Fruit fly (Drosophila melanogaster) whole organism, embryonic: Measurements from ENCODE around the gene CAH9.
A peak's percentile ranks its signal among the peaks of the same experiment; 100 is the strongest.

Experiments
- Bdp1 ChIP-seq: fragments of 200-800 bp; sonication (Bioruptor generic); optimal IDR thresholded peaks from 3 replicates; lab custom pipeline; 2016; ENCODE audit warnings: missing biosample characterization, missing genetic modification characterization
- CG10431 ChIP-seq: fragments of 200-800 bp; sonication (Bioruptor generic); optimal IDR thresholded peaks from 3 replicates; lab custom pipeline; 2018; ENCODE audit warnings: missing biosample characterization, mild to moderate bottlenecking, missing genetic modification characterization
- CG11093 ChIP-seq: fragments of 200-800 bp; sonication (Bioruptor generic); IDR thresholded peaks from 3 replicates; pipeline ENCODE4 v1.3.6; 2022; ENCODE audit warnings: missing biosample characterization, missing genetic modification characterization
- CG1233 ChIP-seq: fragments of 200-800 bp; sonication (Bioruptor generic); optimal IDR thresholded peaks from 4 replicates; lab custom pipeline; 2018; ENCODE audit warnings: missing biosample characterization, mild to moderate bottlenecking, missing genetic modification characterization
- CG14965 ChIP-seq: fragments of 200-800 bp; sonication (Bioruptor generic); optimal IDR thresholded peaks from 2 replicates; lab custom pipeline; 2016; ENCODE audit warnings: missing biosample characterization, missing genetic modification characterization, borderline replicate concordance
- CG15011 ChIP-seq: fragments of 200-800 bp; sonication (Bioruptor generic); optimal IDR thresholded peaks from 3 replicates; lab custom pipeline; 2018; ENCODE audit warnings: missing biosample characterization, mild to moderate bottlenecking, missing genetic modification characterization
- CG17359 ChIP-seq: fragments of 200-800 bp; sonication (Bioruptor generic); optimal IDR thresholded peaks from 3 replicates; lab custom pipeline; 2018; ENCODE audit warnings: missing biosample characterization, mild to moderate bottlenecking, missing genetic modification characterization, moderate library complexity
- CG18476 ChIP-seq: fragments of 200-800 bp; sonication (Bioruptor generic); optimal IDR thresholded peaks from 2 replicates; lab custom pipeline; 2016; ENCODE audit warnings: missing biosample characterization, mild to moderate bottlenecking, missing genetic modification characterization
- CG18599 ChIP-seq: fragments of 200-800 bp; sonication (Bioruptor generic); optimal IDR thresholded peaks from 3 replicates; lab custom pipeline; 2017; ENCODE audit warnings: missing biosample characterization, missing genetic modification characterization, mild to moderate bottlenecking, moderate library complexity, missing genetic modification reagents
- CG2116 ChIP-seq: fragments of 200-800 bp; sonication (Bioruptor generic); optimal IDR thresholded peaks from 3 replicates; lab custom pipeline; 2018; ENCODE audit warnings: missing biosample characterization, mild to moderate bottlenecking, missing genetic modification characterization
- CG2129 ChIP-seq: fragments of 200-800 bp; sonication (Bioruptor generic); IDR thresholded peaks from 2 replicates; pipeline ENCODE4 v1.3.6; 2022; ENCODE audit warnings: missing biosample characterization, missing genetic modification characterization; ENCODE audit not compliant: partially characterized antibody
- CG2678 ChIP-seq: fragments of 200-800 bp; sonication (Bioruptor generic); optimal IDR thresholded peaks from 3 replicates; lab custom pipeline; 2019; ENCODE audit warnings: missing biosample characterization, mild to moderate bottlenecking, missing genetic modification characterization, moderate library complexity
- CG30020 ChIP-seq: fragments of 200-800 bp; optimal IDR thresholded peaks from 2 replicates; lab custom pipeline; 2019; ENCODE audit warnings: missing biosample characterization, mild to moderate bottlenecking, missing genetic modification characterization, moderate library complexity
- CG31441 ChIP-seq: fragments of 200-800 bp; sonication (Bioruptor generic); IDR thresholded peaks from 2 replicates; pipeline ENCODE4 v1.3.6; 2022; ENCODE audit warnings: missing biosample characterization, missing genetic modification characterization
- CG3281 ChIP-seq: fragments of 200-800 bp; sonication (Bioruptor generic); optimal IDR thresholded peaks from 3 replicates; lab custom pipeline; 2017; ENCODE audit warnings: missing biosample characterization, mild to moderate bottlenecking, missing genetic modification characterization
- CG34224 ChIP-seq: fragments of 200-800 bp; sonication (Bioruptor generic); IDR thresholded peaks from 3 replicates; pipeline ENCODE4 v1.3.6; 2022; ENCODE audit warnings: missing biosample characterization, missing genetic modification characterization; ENCODE audit not compliant: partially characterized antibody
- CG4424 ChIP-seq: fragments of 200-800 bp; sonication (Bioruptor generic); optimal IDR thresholded peaks from 3 replicates; lab custom pipeline; 2016; ENCODE audit warnings: missing biosample characterization, missing genetic modification characterization
- CG4617 ChIP-seq: fragments of 200-800 bp; sonication (Bioruptor generic); optimal IDR thresholded peaks from 3 replicates; lab custom pipeline; 2016; ENCODE audit warnings: missing biosample characterization, missing genetic modification characterization, borderline replicate concordance
- CG7556 ChIP-seq: fragments of 200-800 bp; sonication (Bioruptor generic); optimal IDR thresholded peaks from 2 replicates; lab custom pipeline; 2017; ENCODE audit warnings: missing biosample characterization, mild to moderate bottlenecking, missing genetic modification characterization
- Dfd ChIP-seq, 2 experiments: fragments of >200 bp; optimal IDR thresholded peaks; 2 replicates each; lab custom pipeline; 2017; ENCODE audit warnings: missing biosample characterization in 2 of 2, missing genetic modification characterization in 2 of 2
- Dref ChIP-seq: fragments of 200-800 bp; sonication (Bioruptor generic); IDR thresholded peaks from 2 replicates; pipeline ENCODE4 v1.3.6; 2022; ENCODE audit warnings: missing biosample characterization, missing genetic modification characterization
- Eip74EF ChIP-seq, 2 experiments: fragments of 200-800 bp in 1 of 2; fragments of >200 bp in 1 of 2; sonication (Bioruptor generic) in 1 of 2; optimal IDR thresholded peaks; 2 replicates each; lab custom pipeline; 2017 to 2019; ENCODE audit warnings: missing biosample characterization in 2 of 2, missing genetic modification characterization in 2 of 2, mild to moderate bottlenecking in 1 of 2, moderate library complexity in 1 of 2
- Gug ChIP-seq: fragments of 200-800 bp; sonication (Bioruptor generic); IDR thresholded peaks from 4 replicates; pipeline ENCODE4 v1.3.6; 2022; ENCODE audit warnings: missing biosample characterization, missing genetic modification characterization
- H2.0 ChIP-seq: fragments of 200-800 bp; sonication (Bioruptor generic); IDR thresholded peaks from 2 replicates; pipeline ENCODE4 v1.3.6; 2022; ENCODE audit warnings: missing biosample characterization, missing genetic modification characterization
- HHEX ChIP-seq: fragments of 200-800 bp; sonication (Bioruptor generic); optimal IDR thresholded peaks from 3 replicates; lab custom pipeline; 2017; ENCODE audit warnings: missing biosample characterization, mild to moderate bottlenecking, missing genetic modification characterization, missing genetic modification reagents
- HLHmδ ChIP-seq: fragments of 200-800 bp; sonication (Bioruptor generic); optimal IDR thresholded peaks from 2 replicates; lab custom pipeline; 2018; ENCODE audit warnings: missing biosample characterization, mild to moderate bottlenecking, missing genetic modification characterization, moderate library complexity
- Hr78 ChIP-seq, 2 experiments: fragments of 200-800 bp in 1 of 2; fragments of >200 bp in 1 of 2; sonication (Bioruptor generic) in 1 of 2; optimal IDR thresholded peaks; 2 replicates each; lab custom pipeline; 2017 to 2019; ENCODE audit warnings: missing biosample characterization in 2 of 2, missing genetic modification characterization in 2 of 2, mild to moderate bottlenecking in 1 of 2, moderate library complexity in 1 of 2
- Hsf ChIP-seq: fragments of 200-800 bp; sonication (Bioruptor generic); optimal IDR thresholded peaks from 3 replicates; lab custom pipeline; 2016; ENCODE audit warnings: missing biosample characterization, missing genetic modification characterization
- NfI ChIP-seq: fragments of 200-800 bp; sonication (Bioruptor generic); optimal IDR thresholded peaks from 3 replicates; lab custom pipeline; 2018; ENCODE audit warnings: missing biosample characterization, mild to moderate bottlenecking, missing genetic modification characterization, moderate library complexity
- Taf1 ChIP-seq: fragments of 200-800 bp; sonication (Bioruptor generic); IDR thresholded peaks from 2 replicates; pipeline ENCODE4 v1.3.6; 2022; ENCODE audit warnings: missing biosample characterization, missing genetic modification characterization
- ac ChIP-seq: fragments of 200-800 bp; sonication (Bioruptor generic); optimal IDR thresholded peaks from 3 replicates; lab custom pipeline; 2017; ENCODE audit warnings: missing biosample characterization, mild to moderate bottlenecking, missing genetic modification characterization
- croc ChIP-seq: fragments of 200-800 bp; sonication (Bioruptor generic); conservative IDR thresholded peaks from 3 replicates; pipeline ENCODE4 v1.3.6; 2022; ENCODE audit warnings: missing biosample characterization, missing genetic modification characterization
- crp ChIP-seq, 2 experiments: fragments of 200-800 bp; sonication (Bioruptor generic); optimal IDR thresholded peaks; 2 replicates in 1 of 2; 3 replicates in 1 of 2; lab custom pipeline; 2017; ENCODE audit warnings: missing biosample characterization in 2 of 2, missing genetic modification characterization in 2 of 2, mild to moderate bottlenecking in 1 of 2, moderate library complexity in 1 of 2
- esg ChIP-seq: fragments of 200-800 bp; sonication (Bioruptor generic); conservative IDR thresholded peaks from 2 replicates; pipeline ENCODE4 v1.3.6; 2022; ENCODE audit warnings: missing biosample characterization, missing genetic modification characterization
- gfzf ChIP-seq: fragments of 200-800 bp; sonication (Bioruptor generic); optimal IDR thresholded peaks from 2 replicates; lab custom pipeline; 2016; ENCODE audit warnings: missing biosample characterization, mild to moderate bottlenecking, missing genetic modification characterization, moderate library complexity
- hb ChIP-seq: fragments of 200-800 bp; sonication (Bioruptor generic); IDR thresholded peaks from 3 replicates; pipeline ENCODE4 v1.3.6; 2022; ENCODE audit warnings: missing biosample characterization, missing genetic modification characterization; ENCODE audit not compliant: partially characterized antibody
- jing ChIP-seq: fragments of 200-800 bp; sonication (Bioruptor generic); optimal IDR thresholded peaks from 2 replicates; lab custom pipeline; 2018; ENCODE audit warnings: missing biosample characterization, mild to moderate bottlenecking, missing genetic modification characterization
- klu ChIP-seq: fragments of 200-800 bp; sonication (Bioruptor generic); IDR thresholded peaks from 2 replicates; pipeline ENCODE4 v1.3.6; 2022; ENCODE audit warnings: missing biosample characterization, missing genetic modification characterization
- lilli ChIP-seq: fragments of 200-800 bp; sonication (Bioruptor generic); optimal IDR thresholded peaks from 3 replicates; lab custom pipeline; 2016; ENCODE audit warnings: missing biosample characterization, missing genetic modification characterization
- lmd ChIP-seq: fragments of 200-800 bp; sonication (Bioruptor generic); IDR thresholded peaks from 2 replicates; pipeline ENCODE4 v1.3.6; 2022; ENCODE audit warnings: missing biosample characterization, missing genetic modification characterization
- mam ChIP-seq: fragments of 200-800 bp; sonication (Bioruptor generic); optimal IDR thresholded peaks from 3 replicates; lab custom pipeline; 2016; ENCODE audit warnings: missing biosample characterization, missing genetic modification characterization
- nau ChIP-seq: fragments of 200-800 bp; sonication (Bioruptor generic); optimal IDR thresholded peaks from 3 replicates; lab custom pipeline; 2017; ENCODE audit warnings: missing biosample characterization, mild to moderate bottlenecking, missing genetic modification characterization, missing genetic modification reagents
- oc ChIP-seq: fragments of 200-800 bp; sonication (Bioruptor generic); optimal IDR thresholded peaks from 2 replicates; lab custom pipeline; 2018; ENCODE audit warnings: missing biosample characterization, mild to moderate bottlenecking, missing genetic modification characterization, moderate library complexity
- p53 ChIP-seq: fragments of 200-800 bp; sonication (Bioruptor generic); optimal IDR thresholded peaks from 2 replicates; lab custom pipeline; 2016; ENCODE audit warnings: missing biosample characterization, missing genetic modification characterization
- pan ChIP-seq, 4 experiments: fragments of >200 bp in 3 of 4; fragments of 200-800 bp in 1 of 4; sonication (Bioruptor generic) in 1 of 4; optimal IDR thresholded peaks in 3 of 4; IDR thresholded peaks in 1 of 4; 2 replicates each; pipeline versions ENCODE4 v1.3.6 to Lab custom; 2017 to 2022; ENCODE audit warnings: missing biosample characterization in 2 of 4, missing genetic modification characterization in 2 of 4, mixed read lengths in 1 of 4
- pb ChIP-seq: fragments of 200-800 bp; sonication (Bioruptor generic); optimal IDR thresholded peaks from 3 replicates; lab custom pipeline; 2016; ENCODE audit warnings: missing biosample characterization, missing genetic modification characterization
- pros ChIP-seq: fragments of 200-800 bp; sonication (Bioruptor generic); optimal IDR thresholded peaks from 3 replicates; lab custom pipeline; 2019; ENCODE audit warnings: missing biosample characterization, mild to moderate bottlenecking, missing genetic modification characterization, moderate library complexity
- repo ChIP-seq: fragments of 200-800 bp; sonication (Bioruptor generic); optimal IDR thresholded peaks from 2 replicates; lab custom pipeline; 2016; ENCODE audit warnings: missing biosample characterization, missing genetic modification characterization
- trh ChIP-seq: fragments of 200-800 bp; sonication (Bioruptor generic); optimal IDR thresholded peaks from 2 replicates; lab custom pipeline; 2016; ENCODE audit warnings: missing biosample characterization, missing genetic modification characterization
- zfh2 ChIP-seq: fragments of 200-800 bp; sonication (Bioruptor generic); optimal IDR thresholded peaks from 2 replicates; lab custom pipeline; 2016; ENCODE audit warnings: missing biosample characterization, missing genetic modification characterization

Gene CAH9

DNA sequence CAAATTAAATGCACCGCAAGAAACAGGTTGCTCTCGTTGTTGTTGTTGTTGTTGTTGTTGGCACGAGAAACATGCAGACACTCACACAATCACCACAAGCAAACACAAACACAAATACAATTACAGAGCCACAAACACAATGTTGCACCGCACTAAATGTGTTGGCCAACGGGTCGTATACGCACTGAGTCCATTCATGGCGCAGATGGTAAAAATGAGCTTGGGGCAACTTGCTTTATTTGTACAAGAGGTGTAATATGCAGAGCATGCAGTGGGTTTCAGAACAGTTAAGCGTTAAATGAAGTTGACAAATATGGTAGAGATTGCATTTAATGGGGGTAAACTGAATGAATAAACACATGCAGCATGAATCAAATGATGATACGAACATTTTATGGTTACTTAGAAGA, 31.9 kb upstream of the CAH9 start (continued):
- TF ChIP-seq CG11093 (no peak), H2.0 (GFP tag; lab: Robert Waterston, UW) (no peak), Dref (no peak), CG10431 (GFP tag; lab: Kevin White, UChicago) (peak; percentile 24), CG3281 (GFP tag; lab: Kevin White, UChicago) (no peak), gfzf (GFP tag; lab: Kevin White, UChicago) (no peak), pan (optimal IDR thresholded peaks at IDR 0.05; lab: Kevin White, UChicago) (no peak), pan (GFP tag; optimal IDR thresholded peaks at IDR 0.05 in 1 of 2, IDR thresholded peaks at IDR 0.05 in 1 of 2) (no peak), jing (GFP tag; lab: Kevin White, UChicago) (no peak), CG14965 (no peak), CG18476 (no peak), klu (no peak), CG4424 (GFP tag; lab: Kevin White, UChicago) (no peak), p53 (GFP tag; lab: Kevin White, UChicago) (no peak), Gug (GFP tag; lab: Robert Waterston, UW) (no peak), CG17359 (peak; percentile 61), HLHmδ (GFP tag; lab: Kevin White, UChicago) (no peak), CG7556 (GFP tag; lab: Kevin White, UChicago) (peak; percentile 41), Bdp1 (no peak), CG34224 (no peak), CG4617 (GFP tag; lab: Kevin White, UChicago) (no peak), pros (GFP tag; lab: Kevin White, UChicago) (peak; percentile 1), CG18599 (GFP tag; lab: Kevin White, UChicago) (peak; percentile 35), CG15011 (GFP tag; lab: Kevin White, UChicago) (no peak), lilli (GFP tag; lab: Kevin White, UChicago) (no peak), croc (GFP tag; lab: Robert Waterston, UW) (no peak), CG1233 (GFP tag; lab: Kevin White, UChicago) (no peak), Hsf (GFP tag; lab: Kevin White, UChicago) (no peak), nau (GFP tag; lab: Kevin White, UChicago) (peak; percentile 45), mam (GFP tag; lab: Kevin White, UChicago) (no peak), CG2129 (GFP tag; lab: Robert Waterston, UW) (no peak), esg (no peak), lmd (GFP tag; lab: Robert Waterston, UW) (no peak), Eip74EF (GFP tag; optimal IDR thresholded peaks at IDR 0.05; lab: Kevin White, UChicago) (peak in 1 of 2 experiments; percentile 52), hb (no peak), CG2116 (GFP tag; lab: Kevin White, UChicago) (peak; percentile 2), crp (GFP tag; optimal IDR thresholded peaks at IDR 0.05; lab: Kevin White, UChicago) (no peak), CG2678 (tag; lab: Kevin White, UChicago) (peak; percentile 63), Taf1 (no peak), repo (GFP tag; lab: Kevin White, UChicago) (no peak), CG30020 (tag; lab: Kevin White, UChicago) (no peak), NfI (GFP tag; lab: Kevin White, UChicago) (no peak), oc (tag; lab: Kevin White, UChicago) (peak; percentile 62), Dfd (GFP tag; optimal IDR thresholded peaks at IDR 0.05; lab: Kevin White, UChicago) (no peak), CG31441 (peak; percentile 41), trh (GFP tag; lab: Kevin White, UChicago) (peak; percentile 24), ac (GFP tag; lab: Kevin White, UChicago) (no peak), HHEX (GFP tag; lab: Kevin White, UChicago) (no peak), Hr78 (GFP tag; optimal IDR thresholded peaks at IDR 0.05; lab: Kevin White, UChicago) (peak in 1 of 2 experiments; percentile 68), pb (no peak), zfh2 (GFP tag; lab: Kevin White, UChicago) (no peak)
